Worm (Caenorhabditis elegans) whole organism, L3 larva: ENCODE measurements around the gene tbc-6.
A peak's percentile ranks its signal among the peaks of the same experiment; 100 is the strongest.

Experiments used
- R02D3.7 ChIP-seq: fragments of 150-350 bp; optimal IDR thresholded peaks from 2 replicates; lab custom pipeline; 2014; ENCODE audit warnings: missing biosample characterization, missing genetic modification characterization
- ZK546.5 ChIP-seq: sonication (generic microtip); optimal IDR thresholded peaks from 2 replicates; lab custom pipeline; 2017; ENCODE audit warnings: missing biosample characterization, missing genetic modification characterization
- aly-2 ChIP-seq: fragments of 150-350 bp; optimal IDR thresholded peaks from 2 replicates; lab custom pipeline; 2014; ENCODE audit warnings: missing biosample characterization, missing genetic modification characterization
- ama-1 ChIP-seq: fragments of 150-350 bp; optimal IDR thresholded peaks from 2 replicates; lab custom pipeline; 2018
- ceh-28 ChIP-seq: fragments of 150-350 bp; optimal IDR thresholded peaks from 2 replicates; lab custom pipeline; 2014; ENCODE audit warnings: missing biosample characterization, missing genetic modification reagents, missing genetic modification characterization
- ceh-82 ChIP-seq: fragments of 150-350 bp; optimal IDR thresholded peaks from 2 replicates; lab custom pipeline; 2014; ENCODE audit warnings: missing biosample characterization, missing genetic modification characterization
- ceh-9 ChIP-seq: sonication (generic microtip); optimal IDR thresholded peaks from 2 replicates; lab custom pipeline; 2018; ENCODE audit warnings: missing biosample characterization, missing genetic modification characterization
- daf-12 ChIP-seq: fragments of 150-350 bp; optimal IDR thresholded peaks from 2 replicates; lab custom pipeline; 2014; ENCODE audit warnings: missing biosample characterization, missing genetic modification reagents, missing genetic modification characterization
- egl-27 ChIP-seq: sonication (generic microtip); optimal IDR thresholded peaks from 4 replicates; lab custom pipeline; 2017; ENCODE audit warnings: missing biosample characterization, missing genetic modification reagents, missing genetic modification characterization
- egl-5 ChIP-seq: fragments of 150-350 bp; optimal IDR thresholded peaks from 2 replicates; lab custom pipeline; 2017; ENCODE audit warnings: missing biosample characterization, missing genetic modification reagents, missing genetic modification characterization, inconsistent platforms
- elt-1 ChIP-seq: fragments of 150-350 bp; optimal IDR thresholded peaks from 2 replicates; lab custom pipeline; 2014; ENCODE audit warnings: missing biosample characterization, missing genetic modification characterization
- elt-2 ChIP-seq: sonication (generic microtip); optimal IDR thresholded peaks from 2 replicates; lab custom pipeline; 2016; ENCODE audit warnings: missing genetic modification reagents, mild to moderate bottlenecking, missing genetic modification characterization, missing compliant biosample characterization
- elt-3 ChIP-seq, 3 experiments: fragments of 150-350 bp in 1 of 3; sonication (generic microtip) in 2 of 3; optimal IDR thresholded peaks; 2 replicates in 2 of 3; 4 replicates in 1 of 3; lab custom pipeline; 2014 to 2017; ENCODE audit warnings: missing biosample characterization in 3 of 3, missing genetic modification characterization in 3 of 3
- eor-1 ChIP-seq, 2 experiments: fragments of 150-350 bp; optimal IDR thresholded peaks; 2 replicates each; lab custom pipeline; 2014 to 2018; ENCODE audit warnings: missing biosample characterization in 2 of 2, missing genetic modification characterization in 2 of 2
- fkh-10 ChIP-seq: sonication (generic microtip); optimal IDR thresholded peaks from 2 replicates; lab custom pipeline; 2017; ENCODE audit warnings: missing biosample characterization, missing genetic modification reagents, missing genetic modification characterization
- fkh-2 ChIP-seq: fragments of 150-350 bp; optimal IDR thresholded peaks from 2 replicates; lab custom pipeline; 2014; ENCODE audit warnings: missing biosample characterization, missing genetic modification reagents, missing genetic modification characterization
- fos-1 ChIP-seq: fragments of 150-350 bp; optimal IDR thresholded peaks from 2 replicates; lab custom pipeline; 2014; ENCODE audit warnings: missing biosample characterization, missing genetic modification characterization
- hmg-11 ChIP-seq: sonication (generic microtip); optimal IDR thresholded peaks from 2 replicates; lab custom pipeline; 2016; ENCODE audit warnings: missing genetic modification characterization, missing compliant biosample characterization
- jun-1 ChIP-seq: fragments of 150-350 bp; optimal IDR thresholded peaks from 2 replicates; lab custom pipeline; 2014; ENCODE audit warnings: missing biosample characterization, missing genetic modification reagents, missing genetic modification characterization
- lin-39 ChIP-seq: fragments of 150-350 bp; optimal IDR thresholded peaks from 2 replicates; lab custom pipeline; 2018; ENCODE audit warnings: missing biosample characterization, missing genetic modification reagents, missing genetic modification characterization
- lsy-12 ChIP-seq: sonication (generic microtip); optimal IDR thresholded peaks from 2 replicates; lab custom pipeline; 2016; ENCODE audit warnings: mild to moderate bottlenecking, missing genetic modification characterization, missing compliant biosample characterization
- mdl-1 ChIP-seq: fragments of 150-350 bp; optimal IDR thresholded peaks from 2 replicates; lab custom pipeline; 2014; ENCODE audit warnings: missing biosample characterization, missing genetic modification characterization
- mml-1 ChIP-seq: fragments of 150-350 bp; sonication (generic microtip); optimal IDR thresholded peaks from 3 replicates; lab custom pipeline; 2014; ENCODE audit warnings: missing biosample characterization, missing genetic modification characterization
- nfya-1 ChIP-seq: sonication (generic microtip); optimal IDR thresholded peaks from 2 replicates; lab custom pipeline; 2017; ENCODE audit warnings: missing genetic modification characterization, mild to moderate bottlenecking, missing compliant biosample characterization, antibody characterized with exemption, moderate library complexity; ENCODE audit not compliant: insufficient read depth
- nhr-11 ChIP-seq: fragments of 150-350 bp; optimal IDR thresholded peaks from 2 replicates; lab custom pipeline; 2014; ENCODE audit warnings: missing biosample characterization, missing genetic modification characterization
- nhr-12 ChIP-seq: fragments of 150-350 bp; optimal IDR thresholded peaks from 2 replicates; lab custom pipeline; 2014; ENCODE audit warnings: missing biosample characterization, missing genetic modification characterization
- nhr-23 ChIP-seq: fragments of 150-350 bp; optimal IDR thresholded peaks from 2 replicates; lab custom pipeline; 2014; ENCODE audit warnings: missing biosample characterization, missing genetic modification reagents, missing genetic modification characterization
- nhr-237 ChIP-seq: fragments of 150-350 bp; optimal IDR thresholded peaks from 2 replicates; lab custom pipeline; 2014; ENCODE audit warnings: missing biosample characterization, missing genetic modification characterization
- nhr-25 ChIP-seq: sonication (generic microtip); optimal IDR thresholded peaks from 2 replicates; lab custom pipeline; 2017; ENCODE audit warnings: missing biosample characterization, missing genetic modification characterization
- nhr-43 ChIP-seq: sonication (generic microtip); optimal IDR thresholded peaks from 2 replicates; lab custom pipeline; 2016; ENCODE audit warnings: mild to moderate bottlenecking, missing genetic modification characterization, missing compliant biosample characterization; ENCODE audit not compliant: poor library complexity, severe bottlenecking
- nhr-67 ChIP-seq: fragments of 150-350 bp; optimal IDR thresholded peaks from 2 replicates; lab custom pipeline; 2014; ENCODE audit warnings: missing biosample characterization, missing genetic modification characterization
- nhr-76 ChIP-seq: fragments of 150-350 bp; sonication (generic microtip); optimal IDR thresholded peaks from 5 replicates; lab custom pipeline; 2014; ENCODE audit warnings: missing biosample characterization, missing genetic modification characterization
- nhr-77 ChIP-seq: fragments of 150-350 bp; optimal IDR thresholded peaks from 2 replicates; lab custom pipeline; 2014; ENCODE audit warnings: missing biosample characterization, missing genetic modification characterization
- pha-4 ChIP-seq: fragments of 150-350 bp; optimal IDR thresholded peaks from 2 replicates; lab custom pipeline; 2014; ENCODE audit warnings: missing biosample characterization, missing genetic modification reagents, missing genetic modification characterization
- pqm-1 ChIP-seq: fragments of 150-350 bp; optimal IDR thresholded peaks from 2 replicates; lab custom pipeline; 2017; ENCODE audit warnings: missing biosample characterization, missing genetic modification characterization, inconsistent platforms
- sea-2 ChIP-seq: fragments of 150-350 bp; sonication (generic microtip); optimal IDR thresholded peaks from 4 replicates; lab custom pipeline; 2014; ENCODE audit warnings: missing biosample characterization, missing genetic modification reagents, missing genetic modification characterization
- skn-1 ChIP-seq: fragments of 150-350 bp; optimal IDR thresholded peaks from 2 replicates; lab custom pipeline; 2014; ENCODE audit warnings: missing biosample characterization, missing genetic modification characterization
- snpc-4 ChIP-seq: fragments of 150-350 bp; optimal IDR thresholded peaks from 2 replicates; lab custom pipeline; 2014; ENCODE audit warnings: missing biosample characterization, missing genetic modification characterization
- tbx-2 ChIP-seq: sonication (generic microtip); optimal IDR thresholded peaks from 2 replicates; lab custom pipeline; 2016; ENCODE audit warnings: mild to moderate bottlenecking, missing genetic modification characterization, missing compliant biosample characterization
- unc-39 ChIP-seq: sonication (generic microtip); optimal IDR thresholded peaks from 4 replicates; lab custom pipeline; 2017; ENCODE audit warnings: missing biosample characterization, missing genetic modification characterization
- unc-62 ChIP-seq: fragments of 150-350 bp; sonication (generic microtip); optimal IDR thresholded peaks from 4 replicates; lab custom pipeline; 2014; ENCODE audit warnings: missing biosample characterization, missing genetic modification reagents, missing genetic modification characterization
- zag-1 ChIP-seq: fragments of 150-350 bp; optimal IDR thresholded peaks from 2 replicates; lab custom pipeline; 2014; ENCODE audit warnings: missing biosample characterization, missing genetic modification characterization
- ztf-11 ChIP-seq: fragments of 150-350 bp; optimal IDR thresholded peaks from 2 replicates; lab custom pipeline; 2014; ENCODE audit warnings: missing biosample characterization, missing genetic modification characterization

Gene tbc-6

DNA sequence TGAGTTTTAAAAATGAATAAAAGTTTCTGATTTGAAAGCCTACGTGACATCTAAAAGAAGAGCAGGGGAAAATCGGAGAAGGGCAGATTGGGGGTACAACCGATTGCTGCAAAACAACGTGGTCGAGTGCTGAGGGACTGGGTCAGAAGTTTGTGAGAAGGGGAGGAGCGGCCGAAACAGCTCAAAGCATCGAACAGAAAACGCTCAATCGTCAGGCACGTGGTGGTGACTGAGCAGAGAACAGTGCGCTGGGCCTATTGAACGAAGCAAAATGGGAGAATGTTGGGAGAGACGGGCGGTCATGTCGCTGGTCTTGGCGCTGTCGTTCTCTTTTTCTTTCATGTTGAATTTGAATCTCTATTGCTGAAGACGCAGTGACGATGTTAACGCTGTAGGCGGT, 43.3 kb downstream of the tbc-6 start (continued):
- TF ChIP-seq mml-1 = no peak
- no peak for TF ChIP-seq ceh-82 (tag; lab: Kevin White, UChicago)
- no peak for TF ChIP-seq ztf-11 (tag; lab: Kevin White, UChicago)
- TF ChIP-seq snpc-4 (tag; lab: Kevin White, UChicago) = peak; percentile 33
- no peak for TF ChIP-seq ceh-9 (tag; lab: Kevin White, UChicago)
- no peak for TF ChIP-seq daf-12 (tag; lab: Kevin White, UChicago)
- TF ChIP-seq fos-1 (tag; lab: Kevin White, UChicago) = no peak
- peak; percentile 82 for TF ChIP-seq mdl-1 (tag; lab: Kevin White, UChicago)
- TF ChIP-seq nhr-237 (tag; lab: Kevin White, UChicago) = no peak
- TF ChIP-seq nhr-76 (tag; lab: Kevin White, UChicago) = no peak

DNA sequence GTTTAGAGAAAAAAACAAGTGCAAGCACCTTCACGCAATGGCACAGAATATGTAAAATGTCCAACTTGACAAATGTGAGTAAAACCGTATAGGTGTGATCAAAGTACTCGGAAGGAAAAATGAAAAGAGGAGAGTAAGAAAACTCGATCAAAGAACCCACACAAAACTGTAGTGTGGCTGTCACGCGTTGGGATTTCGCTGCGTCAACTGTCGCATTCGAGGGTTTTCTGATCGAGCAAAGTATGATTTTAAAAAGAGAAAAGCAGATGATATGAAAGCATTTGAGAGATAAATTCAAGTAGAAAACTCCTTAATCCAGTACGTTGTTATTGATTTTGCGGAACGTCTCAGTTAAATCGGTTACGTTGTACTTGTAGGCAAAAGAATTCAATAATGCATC, 43.9 kb downstream of the tbc-6 start:
- TF ChIP-seq nhr-237 (tag; lab: Kevin White, UChicago) (no peak), ZK546.5 (tag; lab: Kevin White, UChicago) (no peak), unc-62 (GFP tag; lab: Kevin White, UChicago) (no peak), R02D3.7 (tag; lab: Kevin White, UChicago) (no peak), nhr-67 (tag; lab: Kevin White, UChicago) (no peak), ztf-11 (tag; lab: Kevin White, UChicago) (no peak), fkh-10 (GFP tag; lab: Kevin White, UChicago) (no peak), fos-1 (tag; lab: Kevin White, UChicago) (no peak), elt-2 (tag; lab: Kevin White, UChicago) (peak; percentile 50), ceh-9 (tag; lab: Kevin White, UChicago) (no peak), nfya-1 (peak; percentile 46), elt-3 (tag; optimal IDR thresholded peaks at IDR 0.05; lab: Kevin White, UChicago) (no peak), nhr-76 (tag; lab: Kevin White, UChicago) (no peak), egl-5 (tag; lab: Kevin White, UChicago) (no peak), nhr-43 (tag; lab: Kevin White, UChicago) (peak; percentile 85), elt-1 (tag; lab: Kevin White, UChicago) (no peak), egl-27 (no peak), tbx-2 (no peak), nhr-77 (tag; lab: Kevin White, UChicago) (no peak), eor-1 (tag; optimal IDR thresholded peaks at IDR 0.05; lab: Kevin White, UChicago) (no peak), pha-4 (tag; lab: Kevin White, UChicago) (peak; percentile 50), fkh-2 (no peak), hmg-11 (tag; lab: Kevin White, UChicago) (no peak), zag-1 (tag; lab: Kevin White, UChicago) (no peak), nhr-12 (tag; lab: Kevin White, UChicago) (no peak), nhr-25 (tag; lab: Kevin White, UChicago) (peak; percentile 39), skn-1 (no peak), snpc-4 (tag; lab: Kevin White, UChicago) (no peak), ama-1 (lab: Kevin White, UChicago) (peak; percentile 63), unc-39 (tag; lab: Kevin White, UChicago) (no peak), daf-12 (tag; lab: Kevin White, UChicago) (no peak), jun-1 (tag; lab: Kevin White, UChicago) (peak; percentile 86), aly-2 (tag; lab: Kevin White, UChicago) (no peak), nhr-11 (tag; lab: Kevin White, UChicago) (no peak), ceh-28 (no peak), mdl-1 (tag; lab: Kevin White, UChicago) (no peak), lin-39 (tag; lab: Kevin White, UChicago) (peak; percentile 41), pqm-1 (tag; lab: Kevin White, UChicago) (peak; percentile 77), lsy-12 (peak; percentile 64), nhr-23 (peak; percentile 60), sea-2 (GFP tag; lab: Kevin White, UChicago) (no peak)
